Fruit fly (Drosophila melanogaster): ENCODE data around the gene Dhc93AB.

Dhc93AB gene

dm6 chr3R:21066469-21067284, 24.4 kb upstream of the Dhc93AB start:
- TF ChIP-seq dmrt93B (GFP tag; optimal IDR thresholded peaks at IDR 0.05) (no peak), Rel (GFP tag; optimal IDR thresholded peaks at IDR 0.05) (no peak), Rel (tag; optimal IDR thresholded peaks at IDR 0.05) (no peak), h (GFP tag; optimal IDR thresholded peaks at IDR 0.05) (no peak), Jra (GFP tag; optimal IDR thresholded peaks at IDR 0.05) (no peak), CG9705 (GFP tag; optimal IDR thresholded peaks at IDR 0.05) (no peak), Dif (GFP tag; optimal IDR thresholded peaks at IDR 0.05; ENCODE audit: partially characterized antibody) (no peak), woc (GFP tag; optimal IDR thresholded peaks at IDR 0.05) (no peak), br (GFP tag; optimal IDR thresholded peaks at IDR 0.05) (no peak), GATAd (GFP tag; optimal IDR thresholded peaks at IDR 0.05) (no peak), Vsx2 (GFP tag; optimal IDR thresholded peaks at IDR 0.05; ENCODE audit: partially characterized antibody) (no peak), psq (GFP tag; optimal IDR thresholded peaks at IDR 0.05) (no peak), Hr83 (GFP tag; optimal IDR thresholded peaks at IDR 0.05; ENCODE audit: poor library complexity, severe bottlenecking) (no peak), sage (GFP tag; optimal IDR thresholded peaks at IDR 0.05) (no peak), rgr (GFP tag; optimal IDR thresholded peaks at IDR 0.05) (no peak), HLH106 (tag; optimal IDR thresholded peaks at IDR 0.05) (no peak), Hnf4 (GFP tag; optimal IDR thresholded peaks at IDR 0.05) (no peak)

DNA sequence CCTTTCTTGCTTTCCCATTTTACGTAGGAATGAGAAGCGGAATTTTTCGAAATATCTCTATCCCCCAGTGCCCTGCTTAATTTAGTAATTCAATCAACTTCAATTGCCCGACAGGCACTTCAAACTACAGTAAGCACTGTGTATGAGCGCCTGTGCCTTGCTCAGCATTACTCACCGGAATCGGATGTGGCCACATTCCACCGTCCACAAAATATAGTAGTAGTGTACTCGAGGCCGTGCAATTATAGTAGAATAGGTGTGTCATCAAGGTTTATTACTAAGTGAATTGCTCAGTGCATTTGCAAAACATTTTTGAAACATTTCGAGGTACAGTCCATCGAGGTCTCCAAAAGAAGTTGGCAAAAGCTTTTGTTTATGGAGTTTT, 23.4 kb upstream of the Dhc93AB start:
- no peak for TF ChIP-seq ey (GFP tag; optimal IDR thresholded peaks at IDR 0.05)
- TF ChIP-seq sv (GFP tag; optimal IDR thresholded peaks at IDR 0.05), result no peak
- no peak for TF ChIP-seq Hr83 (GFP tag; optimal IDR thresholded peaks at IDR 0.05; ENCODE audit: poor library complexity, severe bottlenecking)

- TF ChIP-seq h (GFP tag; optimal IDR thresholded peaks at IDR 0.05) (peak; percentile 55), CG32264 (GFP tag; optimal IDR thresholded peaks at IDR 0.05) (peak; percentile 28), CrebA (GFP tag; optimal IDR thresholded peaks at IDR 0.05; ENCODE audit: borderline replicate concordance) (no peak), Vsx2 (GFP tag; optimal IDR thresholded peaks at IDR 0.05; ENCODE audit: partially characterized antibody) (no peak), br (GFP tag; optimal IDR thresholded peaks at IDR 0.05) (peak; percentile 52), Dif (GFP tag; optimal IDR thresholded peaks at IDR 0.05; ENCODE audit: partially characterized antibody) (peak; percentile 72), tai (GFP tag; optimal IDR thresholded peaks at IDR 0.05) (no peak), dl (GFP tag; optimal IDR thresholded peaks at IDR 0.05; ENCODE audit: insufficient read depth in 1 of 2, partially characterized antibody in 2 of 2) (no peak), Myc (optimal IDR thresholded peaks at IDR 0.05) (no peak), brk (GFP tag; optimal IDR thresholded peaks at IDR 0.05) (no peak), Dfd (GFP tag; optimal IDR thresholded peaks at IDR 0.05) (no peak), rgr (GFP tag; optimal IDR thresholded peaks at IDR 0.05) (peak; percentile 79), dsf (GFP tag; optimal IDR thresholded peaks at IDR 0.05; ENCODE audit: borderline replicate concordance) (no peak), fru (GFP tag; optimal IDR thresholded peaks at IDR 0.05) (peak; percentile 47), Hr83 (GFP tag; optimal IDR thresholded peaks at IDR 0.05; ENCODE audit: poor library complexity, severe bottlenecking) (peak; percentile 91), lola (GFP tag; optimal IDR thresholded peaks at IDR 0.05) (no peak), N (GFP tag; optimal IDR thresholded peaks at IDR 0.05) (no peak), woc (GFP tag; optimal IDR thresholded peaks at IDR 0.05) (no peak), sv (GFP tag; optimal IDR thresholded peaks at IDR 0.05) (peak; percentile 3), OdsH (GFP tag; optimal IDR thresholded peaks at IDR 0.05) (peak; percentile 47), usp (GFP tag; optimal IDR thresholded peaks at IDR 0.05) (no peak), jim (GFP tag; optimal IDR thresholded peaks at IDR 0.05) (no peak), Rel (GFP tag; optimal IDR thresholded peaks at IDR 0.05) (no peak), Rel (tag; optimal IDR thresholded peaks at IDR 0.05) (peak; percentile 44), foxo (GFP tag; optimal IDR thresholded peaks at IDR 0.05) (peak in 1 of 2 experiments; percentile 36), pan (optimal IDR thresholded peaks at IDR 0.05) (no peak), Abd-B (GFP tag; optimal IDR thresholded peaks at IDR 0.05) (no peak), psq (GFP tag; optimal IDR thresholded peaks at IDR 0.05) (no peak), HLH106 (tag; optimal IDR thresholded peaks at IDR 0.05) (peak; percentile 3), ey (GFP tag; optimal IDR thresholded peaks at IDR 0.05) (no peak), Jra (GFP tag; optimal IDR thresholded peaks at IDR 0.05) (peak; percentile 66), Hr78 (GFP tag; optimal IDR thresholded peaks at IDR 0.05) (no peak), CG9705 (GFP tag; optimal IDR thresholded peaks at IDR 0.05) (no peak), sage (GFP tag; optimal IDR thresholded peaks at IDR 0.05) (no peak), GATAd (GFP tag; optimal IDR thresholded peaks at IDR 0.05) (no peak), Sp1 (GFP tag; optimal IDR thresholded peaks at IDR 0.05) (peak; percentile 64), dmrt93B (GFP tag; optimal IDR thresholded peaks at IDR 0.05) (no peak), Hnf4 (GFP tag; optimal IDR thresholded peaks at IDR 0.05) (peak; percentile 39), Mio (GFP tag; optimal IDR thresholded peaks at IDR 0.05) (no peak)
Observed at dm6 chr3R:21065010-21065695, 22.9 kb upstream of the Dhc93AB start, which contains the start of gene AnxB9. Gene AnxB9 (plus strand): TSS chr3R:21065241.

Data from whole organism, wandering third instar larva.